Worm (Caenorhabditis elegans) whole organism, early embryonic: ENCODE data around the gene odr-10.

Source experiments
- ama-1 ChIP-seq: fragments of 150-350 bp; optimal IDR thresholded peaks from 2 replicates; lab custom pipeline; 2014
- tbx-37 ChIP-seq: fragments of 200-800 bp; sonication (Bioruptor generic); conservative IDR thresholded peaks from 2 replicates; pipeline ENCODE4 v1.3.6; 2022; ENCODE audit warnings: missing genetic modification reagents, missing genetic modification characterization, missing compliant biosample characterization

DNA sequence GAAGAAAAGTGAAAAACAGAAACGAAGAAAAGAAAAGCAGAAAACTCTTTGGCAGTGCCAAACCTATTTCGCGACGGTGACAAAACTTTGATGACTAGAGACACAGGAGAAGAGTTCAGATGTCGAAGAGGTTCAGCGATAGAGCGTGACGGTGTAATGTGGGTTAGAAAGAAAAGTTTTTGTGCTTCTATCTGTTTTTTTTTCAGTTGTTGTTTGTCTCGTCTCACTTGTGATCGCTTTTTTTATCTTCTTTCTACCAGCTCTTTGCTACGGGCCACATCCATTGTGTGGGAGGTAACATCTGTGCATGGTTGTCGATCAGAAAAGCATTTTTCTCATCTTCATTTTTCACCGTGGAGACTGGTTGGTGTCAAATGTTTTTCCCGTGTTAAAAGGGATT lies 39.9 kb downstream of the odr-10 start, which contains the start of gene F41B4.1:
- no peak for TF ChIP-seq ama-1 (lab: Kevin White, UChicago)
- TF ChIP-seq tbx-37 (GFP tag; lab: Robert Waterston, UW), result no peak
